Fruit fly (Drosophila melanogaster) whole organism, adult: Measurements from ENCODE around the gene CG7115.

Experiments used
- CG11617 ChIP-seq: fragments of 200-800 bp; sonication (Bioruptor generic); optimal IDR thresholded peaks from 2 replicates; lab custom pipeline; 2017; ENCODE audit warnings: mild to moderate bottlenecking, missing biosample characterization, missing genetic modification reagents, missing genetic modification characterization
- CG12768 ChIP-seq: fragments of 200-800 bp; sonication (Bioruptor generic); optimal IDR thresholded peaks from 2 replicates; lab custom pipeline; 2017; ENCODE audit warnings: missing biosample characterization, missing genetic modification characterization, mild to moderate bottlenecking, moderate library complexity, missing genetic modification reagents
- CG14711 ChIP-seq: fragments of 200-800 bp; sonication (Bioruptor generic); optimal IDR thresholded peaks from 2 replicates; lab custom pipeline; 2018; ENCODE audit warnings: missing biosample characterization, mild to moderate bottlenecking, missing genetic modification characterization, moderate library complexity
- CG1620 ChIP-seq: fragments of 200-800 bp; sonication (Bioruptor generic); optimal IDR thresholded peaks from 2 replicates; lab custom pipeline; 2016; ENCODE audit warnings: missing biosample characterization, missing genetic modification characterization
- CG33017 ChIP-seq: fragments of 200-800 bp; sonication (Bioruptor generic); optimal IDR thresholded peaks from 2 replicates; lab custom pipeline; 2018; ENCODE audit warnings: missing biosample characterization, mild to moderate bottlenecking, missing genetic modification characterization, moderate library complexity
- CG5204 ChIP-seq: fragments of 200-800 bp; sonication (Bioruptor generic); optimal IDR thresholded peaks from 2 replicates; lab custom pipeline; 2016; ENCODE audit warnings: missing biosample characterization, missing genetic modification characterization
- CG7045 ChIP-seq: fragments of 200-800 bp; sonication (Bioruptor generic); optimal IDR thresholded peaks from 2 replicates; lab custom pipeline; 2017; ENCODE audit warnings: missing biosample characterization, mild to moderate bottlenecking, missing genetic modification characterization
- CG7101 ChIP-seq: fragments of 200-800 bp; sonication (Bioruptor generic); optimal IDR thresholded peaks from 2 replicates; lab custom pipeline; 2018; ENCODE audit warnings: missing biosample characterization, mild to moderate bottlenecking, missing genetic modification characterization, moderate library complexity
- Clk ChIP-seq: fragments of 200-800 bp; sonication (Bioruptor generic); optimal IDR thresholded peaks from 2 replicates; lab custom pipeline; 2017; ENCODE audit warnings: missing biosample characterization, missing genetic modification characterization
- Crg-1 ChIP-seq: fragments of 200-800 bp; sonication (Bioruptor generic); optimal IDR thresholded peaks from 2 replicates; lab custom pipeline; 2016; ENCODE audit warnings: missing biosample characterization, missing genetic modification characterization
- Hr96 ChIP-seq: fragments of 200-800 bp; sonication (Bioruptor generic); optimal IDR thresholded peaks from 2 replicates; lab custom pipeline; 2016; ENCODE audit warnings: missing biosample characterization, missing genetic modification characterization
- Mnt ChIP-seq: fragments of 200-800 bp; sonication (Bioruptor generic); optimal IDR thresholded peaks from 2 replicates; lab custom pipeline; 2016; ENCODE audit warnings: missing biosample characterization, mild to moderate bottlenecking, missing genetic modification characterization
- bab1 ChIP-seq: fragments of 200-800 bp; sonication (Bioruptor generic); optimal IDR thresholded peaks from 3 replicates; lab custom pipeline; 2019; ENCODE audit warnings: missing biosample characterization, mild to moderate bottlenecking, missing genetic modification characterization, moderate library complexity
- cic ChIP-seq: fragments of 200-800 bp; sonication (Bioruptor generic); optimal IDR thresholded peaks from 2 replicates; lab custom pipeline; 2017; ENCODE audit warnings: missing biosample characterization, mild to moderate bottlenecking, missing genetic modification characterization, moderate library complexity
- cnc ChIP-seq, 2 experiments: fragments of >200 bp; optimal IDR thresholded peaks; 2 replicates each; lab custom pipeline; 2017
- kay ChIP-seq: fragments of 200-800 bp; sonication (Bioruptor generic); peaks from one replicate; lab custom pipeline; 2016; ENCODE audit warnings: missing biosample characterization, missing genetic modification characterization, borderline replicate concordance
- ovo ChIP-seq: fragments of 200-800 bp; sonication (Bioruptor generic); optimal IDR thresholded peaks from 2 replicates; lab custom pipeline; 2016; ENCODE audit warnings: missing biosample characterization, missing genetic modification characterization
- pad ChIP-seq: fragments of 200-800 bp; sonication (Bioruptor generic); optimal IDR thresholded peaks from 3 replicates; lab custom pipeline; 2017; ENCODE audit warnings: missing biosample characterization, missing genetic modification characterization, mild to moderate bottlenecking, moderate library complexity, missing genetic modification reagents
- tj ChIP-seq: fragments of 200-800 bp; sonication (Bioruptor generic); optimal IDR thresholded peaks from 3 replicates; lab custom pipeline; 2017; ENCODE audit warnings: missing biosample characterization, mild to moderate bottlenecking, missing genetic modification characterization, moderate library complexity
- toe ChIP-seq: fragments of 200-800 bp; sonication (Bioruptor generic); optimal IDR thresholded peaks from 2 replicates; lab custom pipeline; 2016; ENCODE audit warnings: missing biosample characterization, missing genetic modification characterization

The CG7115 gene

dm6 chr2L:7810519-7810918, 10.4 kb upstream of the CG7115 start, which contains the start of gene Cdc14:
Gene Cdc14, minus strand, starts transcription at chr2L:7810703.
- TF ChIP-seq Crg-1 (GFP tag; lab: Kevin White, UChicago): no peak
- no peak for TF ChIP-seq Hr96 (GFP tag; lab: Kevin White, UChicago)
- TF ChIP-seq CG11617 (GFP tag; lab: Kevin White, UChicago): no peak
- TF ChIP-seq Mnt: peak; percentile 14
- TF ChIP-seq CG33017 (tag; lab: Kevin White, UChicago): no peak
- TF ChIP-seq ovo (GFP tag; lab: Kevin White, UChicago): no peak
- no peak for TF ChIP-seq CG7045 (GFP tag; lab: Kevin White, UChicago)
- no peak for TF ChIP-seq cnc (optimal IDR thresholded peaks at IDR 0.05; lab: Kevin White, UChicago)
- peak; percentile 27 for TF ChIP-seq CG7101
- no peak for TF ChIP-seq pad (GFP tag; lab: Kevin White, UChicago)
- TF ChIP-seq CG14711 (tag; lab: Kevin White, UChicago): no peak
- TF ChIP-seq toe: no peak
- no peak for TF ChIP-seq CG12768 (GFP tag; lab: Kevin White, UChicago)
- TF ChIP-seq tj (GFP tag; lab: Kevin White, UChicago): no peak
- TF ChIP-seq kay (GFP tag; lab: Kevin White, UChicago): peak; percentile 63
- no peak for TF ChIP-seq Clk (GFP tag; lab: Kevin White, UChicago)
- TF ChIP-seq bab1 (GFP tag; lab: Kevin White, UChicago): peak; percentile 22
- TF ChIP-seq CG5204 (GFP tag; lab: Kevin White, UChicago): no peak
- TF ChIP-seq CG1620 (GFP tag; lab: Kevin White, UChicago): no peak
- TF ChIP-seq cic (GFP tag; lab: Kevin White, UChicago): no peak

- no peak for TF ChIP-seq Clk (GFP tag; lab: Kevin White, UChicago)
- TF ChIP-seq pad (GFP tag; lab: Kevin White, UChicago): no peak
- TF ChIP-seq CG7045 (GFP tag; lab: Kevin White, UChicago): no peak
- peak; percentile 72 for TF ChIP-seq tj (GFP tag; lab: Kevin White, UChicago)
- no peak for TF ChIP-seq CG14711 (tag; lab: Kevin White, UChicago)
- TF ChIP-seq kay (GFP tag; lab: Kevin White, UChicago): peak; percentile 22
- TF ChIP-seq cic (GFP tag; lab: Kevin White, UChicago): no peak
Measured at dm6 chr2L:7811249-7812002, 9.5 kb upstream of the CG7115 start, which contains the start of gene LanB1. Gene LanB1, plus strand, starts transcription at chr2L:7811438.

- peak; percentile 16 for TF ChIP-seq kay (GFP tag; lab: Kevin White, UChicago)
- peak; percentile 93 for TF ChIP-seq tj (GFP tag; lab: Kevin White, UChicago)
- no peak for TF ChIP-seq CG11617 (GFP tag; lab: Kevin White, UChicago)
Measured at dm6 chr2L:7812555-7813339, 8.2 kb upstream of the CG7115 start.

dm6 chr2L:7813357-7813756, 7.6 kb upstream of the CG7115 start:
- TF ChIP-seq CG7045 (GFP tag; lab: Kevin White, UChicago) (no peak), Mnt (no peak), CG7101 (no peak), cic (GFP tag; lab: Kevin White, UChicago) (peak; percentile 3)

dm6 chr2L:7820408-7820807, 543 bp upstream of the CG7115 start:
- no peak for TF ChIP-seq CG7045 (GFP tag; lab: Kevin White, UChicago)
- no peak for TF ChIP-seq CG33017 (tag; lab: Kevin White, UChicago)
- no peak for TF ChIP-seq CG12768 (GFP tag; lab: Kevin White, UChicago)
- TF ChIP-seq CG1620 (GFP tag; lab: Kevin White, UChicago): no peak
- TF ChIP-seq CG7101: no peak
- TF ChIP-seq cic (GFP tag; lab: Kevin White, UChicago): no peak
- no peak for TF ChIP-seq Mnt

dm6 chr2L:7821279-7821848, 413 bp downstream of the CG7115 start:
- TF ChIP-seq CG5204 (GFP tag; lab: Kevin White, UChicago) (no peak), Mnt (peak; percentile 39), ovo (GFP tag; lab: Kevin White, UChicago) (no peak), bab1 (GFP tag; lab: Kevin White, UChicago) (peak; percentile 55), CG7045 (GFP tag; lab: Kevin White, UChicago) (peak; percentile 12), cnc (optimal IDR thresholded peaks at IDR 0.05; lab: Kevin White, UChicago) (no peak), CG7101 (no peak), Crg-1 (GFP tag; lab: Kevin White, UChicago) (peak; percentile 32), Clk (GFP tag; lab: Kevin White, UChicago) (no peak), toe (peak; percentile 81), CG14711 (tag; lab: Kevin White, UChicago) (peak; percentile 20), CG1620 (GFP tag; lab: Kevin White, UChicago) (peak; percentile 63), CG33017 (tag; lab: Kevin White, UChicago) (no peak), pad (GFP tag; lab: Kevin White, UChicago) (no peak), CG11617 (GFP tag; lab: Kevin White, UChicago) (peak; percentile 50), Hr96 (GFP tag; lab: Kevin White, UChicago) (peak; percentile 68), CG12768 (GFP tag; lab: Kevin White, UChicago) (peak; percentile 20), tj (GFP tag; lab: Kevin White, UChicago) (peak; percentile 16), cic (GFP tag; lab: Kevin White, UChicago) (peak; percentile 13), kay (GFP tag; lab: Kevin White, UChicago) (no peak)
